Worm (Caenorhabditis elegans) whole organism, L2 larva: ENCODE data around the gene asns-1.
"Not testable (repeated sequence)": the region's sequence is repeated elsewhere in the genome, so short reads cannot be mapped to it uniquely, and the experiment has no call there.

Experiments
- C34F6.9 ChIP-seq: fragments of 150-350 bp; optimal IDR thresholded peaks from 2 replicates; lab custom pipeline; 2014; ENCODE audit warnings: missing biosample characterization, missing genetic modification characterization
- F13H6.1 ChIP-seq: sonication (generic microtip); optimal IDR thresholded peaks from 2 replicates; lab custom pipeline; 2016; ENCODE audit warnings: missing genetic modification characterization, missing compliant biosample characterization
- R02D3.7 ChIP-seq: fragments of 150-350 bp; optimal IDR thresholded peaks from 2 replicates; lab custom pipeline; 2014; ENCODE audit warnings: missing biosample characterization, missing genetic modification characterization
- Y55F3AM.14 ChIP-seq: fragments of 200-800 bp; sonication (Bioruptor generic); optimal IDR thresholded peaks from 2 replicates; lab custom pipeline; 2018; ENCODE audit warnings: mild to moderate bottlenecking, missing genetic modification characterization, missing compliant biosample characterization
- ZK546.5 ChIP-seq: sonication (generic microtip); optimal IDR thresholded peaks from 2 replicates; lab custom pipeline; 2017; ENCODE audit warnings: missing biosample characterization, missing genetic modification characterization
- alr-1 ChIP-seq: fragments of 150-350 bp; optimal IDR thresholded peaks from 2 replicates; lab custom pipeline; 2014; ENCODE audit warnings: missing biosample characterization, missing genetic modification characterization
- aly-2 ChIP-seq: fragments of 150-350 bp; optimal IDR thresholded peaks from 2 replicates; lab custom pipeline; 2014; ENCODE audit warnings: missing biosample characterization, missing genetic modification characterization
- ama-1 ChIP-seq: fragments of 150-350 bp; optimal IDR thresholded peaks from 2 replicates; lab custom pipeline; 2018; ENCODE audit warnings: inconsistent platforms
- blmp-1 ChIP-seq: sonication (generic microtip); optimal IDR thresholded peaks from 2 replicates; lab custom pipeline; 2017; ENCODE audit warnings: missing genetic modification characterization, mild to moderate bottlenecking, missing compliant biosample characterization, antibody characterized with exemption, moderate library complexity; ENCODE audit not compliant: insufficient read depth
- ceh-16 ChIP-seq: fragments of 150-350 bp; optimal IDR thresholded peaks from 2 replicates; lab custom pipeline; 2014; ENCODE audit warnings: missing biosample characterization, missing genetic modification characterization
- ceh-82 ChIP-seq: fragments of 150-350 bp; optimal IDR thresholded peaks from 2 replicates; lab custom pipeline; 2014; ENCODE audit warnings: missing biosample characterization, missing genetic modification characterization
- crh-2 ChIP-seq: sonication (generic microtip); optimal IDR thresholded peaks from 2 replicates; lab custom pipeline; 2017; ENCODE audit warnings: missing biosample characterization, missing genetic modification characterization
- dmd-4 ChIP-seq: sonication (generic microtip); optimal IDR thresholded peaks from 2 replicates; lab custom pipeline; 2017; ENCODE audit warnings: missing biosample characterization, missing genetic modification characterization
- elt-3 ChIP-seq: sonication (generic microtip); optimal IDR thresholded peaks from 2 replicates; lab custom pipeline; 2017; ENCODE audit warnings: missing biosample characterization, missing genetic modification characterization
- fos-1 ChIP-seq: fragments of 150-350 bp; optimal IDR thresholded peaks from 2 replicates; lab custom pipeline; 2014; ENCODE audit warnings: missing biosample characterization, missing genetic modification characterization
- gmeb-1 ChIP-seq: fragments of 150-350 bp; optimal IDR thresholded peaks from 2 replicates; lab custom pipeline; 2014; ENCODE audit warnings: missing biosample characterization, missing genetic modification characterization
- lin-11 ChIP-seq: fragments of 150-350 bp; sonication (generic microtip); optimal IDR thresholded peaks from 2 replicates; lab custom pipeline; 2014; ENCODE audit warnings: missing biosample characterization, missing genetic modification characterization, inconsistent platforms, mixed read lengths
- lin-39 ChIP-seq: fragments of 150-350 bp; optimal IDR thresholded peaks from 2 replicates; lab custom pipeline; 2014; ENCODE audit warnings: missing biosample characterization, missing genetic modification reagents, missing genetic modification characterization
- lsy-2 ChIP-seq, 2 experiments: fragments of 150-350 bp in 1 of 2; sonication (generic microtip) in 1 of 2; optimal IDR thresholded peaks; 2 replicates each; lab custom pipeline; 2014 to 2017; ENCODE audit warnings: missing biosample characterization in 2 of 2, missing genetic modification characterization in 2 of 2
- mab-5 ChIP-seq: fragments of 150-350 bp; optimal IDR thresholded peaks from 2 replicates; lab custom pipeline; 2014; ENCODE audit warnings: missing biosample characterization, missing genetic modification characterization
- mbf-1 ChIP-seq: sonication (generic microtip); optimal IDR thresholded peaks from 2 replicates; lab custom pipeline; 2017; ENCODE audit warnings: missing biosample characterization, missing genetic modification characterization
- mdl-1 ChIP-seq, 2 experiments: fragments of 150-350 bp in 1 of 2; sonication (generic microtip) in 1 of 2; optimal IDR thresholded peaks; 2 replicates each; lab custom pipeline; 2017; ENCODE audit warnings: missing biosample characterization in 2 of 2, missing genetic modification characterization in 2 of 2
- nhr-10 ChIP-seq: sonication (generic microtip); optimal IDR thresholded peaks from 2 replicates; lab custom pipeline; 2017; ENCODE audit warnings: missing biosample characterization, missing genetic modification characterization
- nhr-11 ChIP-seq: fragments of 150-350 bp; optimal IDR thresholded peaks from 2 replicates; lab custom pipeline; 2014; ENCODE audit warnings: missing biosample characterization, missing genetic modification characterization
- nhr-12 ChIP-seq: fragments of 150-350 bp; optimal IDR thresholded peaks from 2 replicates; lab custom pipeline; 2014; ENCODE audit warnings: missing biosample characterization, missing genetic modification characterization
- nhr-129 ChIP-seq: fragments of 150-350 bp; optimal IDR thresholded peaks from 2 replicates; lab custom pipeline; 2014; ENCODE audit warnings: missing biosample characterization, missing genetic modification characterization
- nhr-23 ChIP-seq: fragments of 150-350 bp; optimal IDR thresholded peaks from 2 replicates; lab custom pipeline; 2014; ENCODE audit warnings: missing biosample characterization, missing genetic modification reagents, missing genetic modification characterization
- nhr-6 ChIP-seq: fragments of 150-350 bp; optimal IDR thresholded peaks from 2 replicates; lab custom pipeline; 2014; ENCODE audit warnings: missing biosample characterization, missing genetic modification characterization
- peb-1 ChIP-seq: fragments of 150-350 bp; optimal IDR thresholded peaks from 2 replicates; lab custom pipeline; 2014; ENCODE audit warnings: missing biosample characterization, missing genetic modification characterization
- skn-1 ChIP-seq: sonication (generic microtip); optimal IDR thresholded peaks from 2 replicates; lab custom pipeline; 2017; ENCODE audit warnings: missing biosample characterization, missing genetic modification characterization
- sma-9 ChIP-seq, 2 experiments: fragments of 150-350 bp in 1 of 2; sonication (generic microtip) in 1 of 2; optimal IDR thresholded peaks; 2 replicates each; lab custom pipeline; 2014 to 2016; ENCODE audit warnings: missing genetic modification characterization in 2 of 2, mild to moderate bottlenecking in 1 of 2, missing biosample characterization in 1 of 2, missing compliant biosample characterization in 1 of 2, missing genetic modification reagents in 1 of 2, moderate library complexity in 1 of 2
- snpc-4 ChIP-seq: fragments of 150-350 bp; optimal IDR thresholded peaks from 2 replicates; lab custom pipeline; 2014; ENCODE audit warnings: missing biosample characterization, missing genetic modification characterization
- unc-39 ChIP-seq: fragments of 150-350 bp; optimal IDR thresholded peaks from 2 replicates; lab custom pipeline; 2014; ENCODE audit warnings: missing biosample characterization, missing genetic modification characterization
- unc-62 ChIP-seq: fragments of 150-350 bp; optimal IDR thresholded peaks from 2 replicates; lab custom pipeline; 2014; ENCODE audit warnings: missing biosample characterization, missing genetic modification reagents, missing genetic modification characterization
- zag-1 ChIP-seq: fragments of 150-350 bp; optimal IDR thresholded peaks from 2 replicates; lab custom pipeline; 2014; ENCODE audit warnings: missing biosample characterization, missing genetic modification characterization
- ztf-11 ChIP-seq: sonication (generic microtip); optimal IDR thresholded peaks from 2 replicates; lab custom pipeline; 2017; ENCODE audit warnings: missing biosample characterization, missing genetic modification characterization
- ztf-4 ChIP-seq: fragments of 150-350 bp; optimal IDR thresholded peaks from 2 replicates; lab custom pipeline; 2014; ENCODE audit warnings: missing biosample characterization, missing genetic modification characterization

Gene asns-1

DNA sequence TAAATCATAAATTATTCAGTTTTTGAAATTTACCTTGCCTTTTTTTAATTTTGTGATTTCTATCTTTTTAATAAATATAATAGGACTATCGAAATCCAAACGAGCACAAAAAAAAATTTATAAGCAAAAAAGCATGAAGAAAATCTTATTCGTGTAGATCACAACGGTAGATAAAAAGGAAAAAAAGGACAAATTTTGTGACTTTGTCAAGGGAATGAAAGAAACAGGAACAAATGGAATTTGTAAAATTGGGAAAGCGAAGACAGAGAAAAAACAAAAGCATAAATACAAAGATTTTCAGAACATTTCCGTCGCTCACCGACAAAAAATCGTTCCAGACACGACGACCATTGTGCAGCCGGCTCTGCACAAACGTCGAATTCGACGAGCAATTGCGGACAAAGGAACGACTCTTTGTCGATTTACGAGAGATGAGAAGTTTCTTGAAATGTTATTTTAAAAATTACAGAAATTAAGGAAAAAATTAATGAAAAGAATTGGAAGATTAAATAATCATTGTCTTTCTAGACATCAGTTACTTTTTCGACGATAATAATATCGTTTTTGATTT is 27.1 kb upstream of the asns-1 start, which contains the start of gene F45F2.10:
Gene F45F2.10 (minus strand): TSS at position 51 of the 571 bp plus-strand sequence.
- TF ChIP-seq snpc-4 (tag; lab: Kevin White, UChicago) (peak; percentile 30), gmeb-1 (no peak), R02D3.7 (peak; percentile 6), nhr-129 (peak; percentile 1)
- TF ChIP-seq, all 48 proteins: peak for 3

DNA sequence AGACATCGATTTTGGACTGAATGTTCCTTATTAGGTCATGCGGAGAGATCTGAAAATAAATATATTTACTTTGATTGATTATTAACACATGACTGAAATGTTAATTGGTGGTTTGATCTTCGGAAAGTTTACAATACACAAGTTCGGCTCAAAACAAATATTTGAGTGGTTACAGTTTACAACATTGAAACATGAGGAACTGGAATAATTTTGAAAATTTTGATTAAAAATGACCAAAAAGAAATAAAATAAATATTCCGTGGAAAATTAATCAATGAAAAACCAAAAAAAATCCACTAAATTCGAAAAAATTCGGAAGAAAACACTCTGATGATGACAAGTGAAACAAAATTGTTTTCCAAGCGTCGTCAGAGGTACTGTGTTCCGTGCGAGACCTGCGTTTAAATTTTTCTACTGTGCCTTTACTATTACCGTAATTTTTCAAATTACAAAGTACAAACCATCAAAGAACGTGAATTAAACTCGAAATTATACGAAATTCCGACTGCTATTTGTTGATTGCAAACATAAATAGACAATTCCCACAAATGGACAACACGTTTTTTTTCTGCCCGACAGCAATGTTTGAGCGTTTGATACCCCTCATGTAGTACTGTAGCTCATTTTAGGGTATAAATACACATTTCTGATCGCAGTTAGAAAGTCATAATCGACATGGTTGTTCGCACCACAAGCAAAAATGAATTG is 25.0 kb upstream of the asns-1 start, which contains the start of the genes F45F2.11 and otpl-7:
Gene F45F2.11 (minus strand): TSS at position 51 of the 708 bp plus-strand sequence.
Gene otpl-7 (plus strand): TSS at position 658 of the 708 bp plus-strand sequence.
- TF ChIP-seq C34F6.9 (tag; lab: Kevin White, UChicago) (no peak), sma-9 (GFP tag; optimal IDR thresholded peaks at IDR 0.05; lab: Kevin White, UChicago) (no peak), sma-9 (tag; optimal IDR thresholded peaks at IDR 0.05; lab: Kevin White, UChicago) (no peak), elt-3 (tag; lab: Kevin White, UChicago) (no peak), ztf-4 (tag; lab: Kevin White, UChicago) (no peak), ZK546.5 (tag; lab: Kevin White, UChicago) (no peak), nhr-23 (tag; lab: Kevin White, UChicago) (no peak), mdl-1 (tag; optimal IDR thresholded peaks at IDR 0.05; lab: Kevin White, UChicago) (no peak), ceh-82 (no peak), ama-1 (lab: Kevin White, UChicago) (no peak), F13H6.1 (tag; lab: Kevin White, UChicago) (no peak), dmd-4 (tag; lab: Kevin White, UChicago) (no peak), nhr-129 (no peak), mbf-1 (tag; lab: Kevin White, UChicago) (no peak), nhr-10 (no peak), crh-2 (no peak), snpc-4 (tag; lab: Kevin White, UChicago) (no peak), ztf-11 (tag; lab: Kevin White, UChicago) (no peak), nhr-12 (tag; lab: Kevin White, UChicago) (no peak), aly-2 (tag; lab: Kevin White, UChicago) (no peak), ceh-16 (no peak)
- TF ChIP-seq, all 48 proteins: peak for 0

DNA sequence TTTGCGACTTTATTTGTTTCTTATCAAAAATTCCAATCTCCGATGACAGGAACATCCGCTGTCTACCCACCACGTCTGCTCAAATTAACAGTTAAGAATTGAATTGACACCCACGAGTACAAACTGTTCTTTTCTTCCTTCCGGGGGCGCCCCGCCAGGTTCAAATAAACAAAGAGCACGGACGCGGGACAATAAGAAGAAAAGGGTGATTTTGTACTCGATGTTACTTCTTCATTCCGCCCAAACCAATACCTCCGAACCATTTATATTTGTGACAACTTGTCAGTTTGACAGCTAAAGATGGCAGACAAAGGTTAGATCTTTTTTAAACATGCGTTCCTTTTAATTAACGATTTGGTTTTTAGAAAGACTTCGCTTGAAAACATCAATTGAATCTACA is 20.2 kb upstream of the asns-1 start, which contains the start of gene otpl-6:
Gene otpl-6 (plus strand): TSS at position 301 of the 400 bp plus-strand sequence.
- TF ChIP-seq ztf-4 (tag; lab: Kevin White, UChicago) = no peak
- no peak for TF ChIP-seq aly-2 (tag; lab: Kevin White, UChicago)
- no peak for TF ChIP-seq zag-1 (tag; lab: Kevin White, UChicago)
- TF ChIP-seq elt-3 (tag; lab: Kevin White, UChicago) = no peak

ce11 chrV:8529219-8529618 is 16.8 kb upstream of the asns-1 start, which contains the start of gene otpl-5:
otpl-5 (plus strand) TSS chrV:8529519.
- TF ChIP-seq ztf-4 (tag; lab: Kevin White, UChicago) (no peak), unc-62 (no peak), nhr-6 (tag; lab: Kevin White, UChicago) (no peak), snpc-4 (tag; lab: Kevin White, UChicago) (no peak), lin-11 (no peak), nhr-23 (tag; lab: Kevin White, UChicago) (no peak), nhr-11 (tag; lab: Kevin White, UChicago) (no peak)

ce11 chrV:8533067-8533466 is 12.9 kb upstream of the asns-1 start, which contains the start of the genes his-8 and his-7:
his-8 (minus strand) TSS chrV:8533086.
his-7 (plus strand) TSS chrV:8533379.
- TF ChIP-seq nhr-10; elt-3 (tag; lab: Kevin White, UChicago); lsy-2 (tag; optimal IDR thresholded peaks at IDR 0.05; lab: Kevin White, UChicago): not testable (repeated sequence)

DNA sequence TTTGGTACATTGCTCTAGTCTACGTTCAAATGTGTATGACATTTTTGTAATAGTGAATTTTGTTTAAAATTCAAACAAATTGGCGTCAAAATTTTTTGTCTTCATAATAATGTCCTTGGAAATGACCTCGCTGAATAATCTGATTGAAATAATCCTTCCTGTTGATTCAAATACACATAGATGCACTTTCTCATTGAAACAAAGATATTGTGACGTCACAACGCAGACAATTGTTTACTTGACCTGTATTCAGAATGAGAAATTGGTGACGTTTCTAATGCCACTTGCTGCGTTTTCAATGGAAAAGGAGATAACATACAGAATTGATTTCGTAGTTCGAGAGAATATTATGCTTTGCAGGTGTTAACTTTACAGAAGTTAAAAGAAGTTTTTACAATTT is 12.1 kb upstream of the asns-1 start:
- TF ChIP-seq blmp-1 (no peak), nhr-23 (tag; lab: Kevin White, UChicago) (no peak), mab-5 (tag; lab: Kevin White, UChicago) (no peak), lin-11 (no peak), ztf-11 (tag; lab: Kevin White, UChicago) (no peak), unc-62 (no peak), skn-1 (no peak), lsy-2 (tag; optimal IDR thresholded peaks at IDR 0.05; lab: Kevin White, UChicago) (no peak), R02D3.7 (no peak), unc-39 (tag; lab: Kevin White, UChicago) (no peak), nhr-11 (tag; lab: Kevin White, UChicago) (no peak), mbf-1 (tag; lab: Kevin White, UChicago) (no peak), alr-1 (tag; lab: Kevin White, UChicago) (no peak), lin-39 (tag; lab: Kevin White, UChicago) (no peak), dmd-4 (tag; lab: Kevin White, UChicago) (no peak), Y55F3AM.14 (no peak), peb-1 (tag; lab: Kevin White, UChicago) (no peak), fos-1 (tag; lab: Kevin White, UChicago) (no peak)
